Fruit fly (Drosophila melanogaster): ENCODE data around the gene CG8006.

DNA sequence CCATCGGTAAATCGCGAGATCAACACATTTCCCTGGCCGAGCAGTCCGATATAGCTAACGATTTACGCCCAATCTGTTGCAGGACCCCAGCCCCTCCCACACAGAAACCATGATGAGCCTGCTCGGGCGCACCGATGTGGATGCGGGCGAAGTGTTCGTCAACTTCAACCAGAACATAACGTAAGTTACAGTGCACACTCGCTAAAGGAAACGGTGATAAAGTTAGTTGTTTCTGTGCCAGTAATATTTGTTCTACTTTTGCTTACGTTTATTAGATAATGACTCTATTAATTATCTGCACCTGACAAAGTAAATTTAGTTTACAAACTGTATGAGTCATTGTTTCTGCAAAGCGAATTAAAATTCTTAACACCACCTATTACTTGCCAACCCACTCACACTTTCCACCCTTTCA is 24.3 kb upstream of the CG8006 start:
- TF ChIP-seq HLH106 (tag; optimal IDR thresholded peaks at IDR 0.05) (no peak), sv (GFP tag; optimal IDR thresholded peaks at IDR 0.05) (no peak)
